Worm (Caenorhabditis elegans) whole organism, mixed stage, embryonic: Measurements from ENCODE around the gene C34E10.9.

Source experiments
- bed-3 ChIP-seq: fragments of 200-800 bp; sonication (Bioruptor generic); optimal IDR thresholded peaks from 3 replicates; lab custom pipeline; 2018; ENCODE audit warnings: mild to moderate bottlenecking, missing genetic modification characterization, moderate library complexity, missing compliant biosample characterization
- blmp-1 ChIP-seq: fragments of 150-350 bp; optimal IDR thresholded peaks from 2 replicates; lab custom pipeline; 2014; ENCODE audit warnings: missing biosample characterization, missing genetic modification characterization
- ces-1 ChIP-seq: fragments of 150-350 bp; optimal IDR thresholded peaks from 2 replicates; lab custom pipeline; 2014; ENCODE audit warnings: missing biosample characterization, missing genetic modification reagents, missing genetic modification characterization
- drap-1 ChIP-seq: fragments of 200-800 bp; sonication (Bioruptor generic); optimal IDR thresholded peaks from 3 replicates; lab custom pipeline; 2018; ENCODE audit warnings: mild to moderate bottlenecking, missing genetic modification characterization, missing compliant biosample characterization
- elt-1 ChIP-seq: sonication (generic microtip); optimal IDR thresholded peaks from 2 replicates; lab custom pipeline; 2017; ENCODE audit warnings: missing genetic modification characterization, mild to moderate bottlenecking, missing compliant biosample characterization, antibody characterized with exemption, moderate library complexity, borderline replicate concordance; ENCODE audit not compliant: insufficient read depth
- elt-3 ChIP-seq: fragments of 150-350 bp; optimal IDR thresholded peaks from 2 replicates; lab custom pipeline; 2014; ENCODE audit warnings: missing biosample characterization, missing genetic modification characterization
- lin-13 ChIP-seq: fragments of 150-350 bp; optimal IDR thresholded peaks from 2 replicates; lab custom pipeline; 2014; ENCODE audit warnings: missing biosample characterization, missing genetic modification characterization
- mab-5 ChIP-seq: fragments of 150-350 bp; optimal IDR thresholded peaks from 2 replicates; lab custom pipeline; 2014; ENCODE audit warnings: missing biosample characterization, missing genetic modification characterization
- snpc-4 ChIP-seq: fragments of 150-350 bp; optimal IDR thresholded peaks from 2 replicates; lab custom pipeline; 2014; ENCODE audit warnings: missing biosample characterization, missing genetic modification characterization
- unc-39 ChIP-seq: fragments of 150-350 bp; optimal IDR thresholded peaks from 2 replicates; lab custom pipeline; 2014; ENCODE audit warnings: missing biosample characterization, missing genetic modification characterization
- unc-62 ChIP-seq: fragments of 150-350 bp; optimal IDR thresholded peaks from 2 replicates; lab custom pipeline; 2014; ENCODE audit warnings: missing biosample characterization, missing genetic modification reagents, missing genetic modification characterization
- ztf-11 ChIP-seq: fragments of 150-350 bp; optimal IDR thresholded peaks from 2 replicates; lab custom pipeline; 2014; ENCODE audit warnings: missing biosample characterization, missing genetic modification characterization

DNA sequence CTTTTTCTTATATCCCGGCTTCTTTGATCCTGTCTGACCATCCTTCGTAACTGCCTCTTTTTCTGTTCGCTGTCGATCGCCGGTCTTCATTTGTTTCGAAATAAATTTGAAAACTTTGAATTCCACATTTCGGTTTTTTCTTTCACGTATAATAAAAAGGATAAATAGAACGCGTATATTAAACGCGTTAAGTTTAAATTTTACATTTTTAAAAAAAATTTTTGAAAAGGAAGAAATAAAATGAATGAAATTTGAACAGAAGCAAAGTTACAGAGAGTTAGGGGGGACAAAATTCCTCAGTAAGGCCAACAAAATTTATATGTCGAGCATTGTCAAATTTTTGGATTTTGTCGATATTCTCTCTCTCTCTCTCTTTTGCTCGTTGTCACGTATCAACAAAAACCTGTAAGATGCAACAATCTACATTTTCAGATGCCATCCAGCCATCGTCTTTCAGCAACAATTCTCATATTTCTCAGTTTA, 38.6 kb upstream of the C34E10.9 start, which contains the start of the genes T15B12.2 and F52C9.5:
- TF ChIP-seq mab-5 (tag; lab: Kevin White, UChicago) (no peak), unc-62 (GFP tag; lab: Kevin White, UChicago) (no peak), blmp-1 (no peak), elt-3 (tag; lab: Kevin White, UChicago) (no peak), ztf-11 (tag; lab: Kevin White, UChicago) (no peak), bed-3 (GFP tag; lab: Kevin White, UChicago) (no peak), snpc-4 (tag; lab: Kevin White, UChicago) (no peak), ces-1 (GFP tag; lab: Kevin White, UChicago) (no peak), unc-39 (tag; lab: Kevin White, UChicago) (no peak), lin-13 (tag; lab: Kevin White, UChicago) (no peak), drap-1 (no peak), elt-1 (tag; lab: Kevin White, UChicago) (no peak)
